Worm (Caenorhabditis elegans) whole organism, late embryonic: ENCODE measurements around the gene str-71.

ENCODE experiments used
- dmd-4 ChIP-seq: sonication (generic microtip); optimal IDR thresholded peaks from 2 replicates; lab custom pipeline; 2016; ENCODE audit warnings: borderline replicate concordance, missing genetic modification characterization, missing compliant biosample characterization
- ets-4 ChIP-seq: sonication (generic microtip); optimal IDR thresholded peaks from 2 replicates; lab custom pipeline; 2016; ENCODE audit warnings: missing genetic modification characterization, missing compliant biosample characterization
- hlh-15 ChIP-seq: sonication (generic microtip); optimal IDR thresholded peaks from 2 replicates; lab custom pipeline; 2016; ENCODE audit warnings: missing genetic modification characterization, missing compliant biosample characterization
- lin-11 ChIP-seq: fragments of 200-800 bp; sonication (Bioruptor generic); optimal IDR thresholded peaks from 2 replicates; lab custom pipeline; 2018; ENCODE audit warnings: mild to moderate bottlenecking, missing genetic modification characterization, missing compliant biosample characterization
- pat-9 ChIP-seq: fragments of 200-800 bp; sonication (Bioruptor generic); optimal IDR thresholded peaks from 2 replicates; lab custom pipeline; 2018; ENCODE audit warnings: mild to moderate bottlenecking, missing genetic modification characterization, moderate library complexity, missing compliant biosample characterization
- pros-1 ChIP-seq: fragments of 150-350 bp; optimal IDR thresholded peaks from 2 replicates; lab custom pipeline; 2014; ENCODE audit warnings: missing biosample characterization, missing genetic modification reagents, missing genetic modification characterization

DNA sequence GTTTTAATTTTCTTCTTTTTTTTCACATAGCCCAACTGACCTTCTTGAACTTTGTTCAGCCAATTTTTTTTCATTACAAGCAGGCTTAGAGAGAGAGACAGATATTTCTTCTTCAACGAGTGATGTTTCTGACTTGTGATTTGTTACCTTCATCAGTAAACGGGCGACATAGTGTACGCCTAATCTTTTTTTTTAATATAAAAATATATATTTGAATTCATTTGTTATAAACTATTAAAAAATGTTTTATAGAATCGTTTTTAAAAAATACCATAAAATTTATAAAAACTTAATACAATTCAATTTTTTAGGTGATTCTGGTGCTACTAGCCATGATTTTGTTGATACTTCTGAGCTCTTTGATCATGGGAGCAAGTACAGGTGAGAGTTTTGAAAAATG is 41.2 kb downstream of the str-71 start, which contains the start of gene T06E6.10:
- TF ChIP-seq ets-4 (tag; lab: Kevin White, UChicago) (no peak), pros-1 (no peak), lin-11 (no peak), pat-9 (tag; lab: Kevin White, UChicago) (no peak), hlh-15 (tag; lab: Kevin White, UChicago) (no peak), dmd-4 (tag; lab: Kevin White, UChicago) (no peak)
